Fruit fly (Drosophila melanogaster) whole organism, wandering third instar larva: Measurements from ENCODE around the gene CG7542.

Source experiments
- CG32264 ChIP-seq: fragments of 200-800 bp; sonication (Bioruptor generic); optimal IDR thresholded peaks from 2 replicates; lab custom pipeline; 2016; ENCODE audit warnings: missing biosample characterization, missing genetic modification characterization
- CG9705 ChIP-seq: fragments of 200-800 bp; sonication (Bioruptor generic); optimal IDR thresholded peaks from 2 replicates; lab custom pipeline; 2018; ENCODE audit warnings: missing biosample characterization, mild to moderate bottlenecking, missing genetic modification characterization
- GATAd ChIP-seq: sonication (Bioruptor generic); optimal IDR thresholded peaks from 2 replicates; lab custom pipeline; 2016; ENCODE audit warnings: missing biosample characterization, missing genetic modification characterization
- Hr78 ChIP-seq: fragments of >200 bp; optimal IDR thresholded peaks from 2 replicates; lab custom pipeline; 2017; ENCODE audit warnings: missing biosample characterization, missing genetic modification characterization
- Myc ChIP-seq: fragments of >200 bp; optimal IDR thresholded peaks from 2 replicates; lab custom pipeline; 2017
- N ChIP-seq: fragments of >200 bp; optimal IDR thresholded peaks from 2 replicates; lab custom pipeline; 2018; ENCODE audit warnings: missing biosample characterization, missing external identifiers, missing genetic modification characterization
- Vsx2 ChIP-seq: fragments of 200-300, 225-300 bp; sonication (Bioruptor generic); optimal IDR thresholded peaks from 2 replicates; lab custom pipeline; 2018; ENCODE audit warnings: missing biosample characterization, missing genetic modification characterization; ENCODE audit not compliant: partially characterized antibody
- brk ChIP-seq: fragments of 200-800 bp; sonication (Bioruptor generic); optimal IDR thresholded peaks from 2 replicates; lab custom pipeline; 2016; ENCODE audit warnings: missing biosample characterization, mild to moderate bottlenecking, missing genetic modification characterization
- dsf ChIP-seq: sonication (Bioruptor generic); optimal IDR thresholded peaks from 2 replicates; lab custom pipeline; 2016; ENCODE audit warnings: missing biosample characterization, missing genetic modification characterization, borderline replicate concordance
- fru ChIP-seq: fragments of 200-800 bp; sonication (Bioruptor generic); optimal IDR thresholded peaks from 3 replicates; lab custom pipeline; 2016; ENCODE audit warnings: missing biosample characterization, mild to moderate bottlenecking, missing genetic modification characterization
- lola ChIP-seq: fragments of >200 bp; optimal IDR thresholded peaks from 2 replicates; lab custom pipeline; 2017; ENCODE audit warnings: missing biosample characterization, missing genetic modification characterization
- psq ChIP-seq: fragments of 200-800 bp; sonication (Bioruptor generic); optimal IDR thresholded peaks from 3 replicates; lab custom pipeline; 2017; ENCODE audit warnings: missing biosample characterization, mild to moderate bottlenecking, missing genetic modification characterization, moderate library complexity
- woc ChIP-seq: sonication (Bioruptor generic); optimal IDR thresholded peaks from 2 replicates; lab custom pipeline; 2016; ENCODE audit warnings: missing biosample characterization, mild to moderate bottlenecking, missing genetic modification characterization

dm6 chr3L:17590455-17591216 is 41.0 kb downstream of the CG7542 start:
- TF ChIP-seq fru (peak; percentile 89), Myc (lab: Kevin White, UChicago) (no peak), woc (no peak), GATAd (no peak), CG9705 (GFP tag; lab: Kevin White, UChicago) (peak; percentile 9), CG32264 (GFP tag; lab: Kevin White, UChicago) (no peak), dsf (no peak), Vsx2 (GFP tag; lab: Kevin White, UChicago) (peak; percentile 87), lola (GFP tag; lab: Kevin White, UChicago) (no peak), N (GFP tag; lab: Kevin White, UChicago) (peak; percentile 78), psq (peak; percentile 76), brk (no peak), Hr78 (GFP tag; lab: Kevin White, UChicago) (no peak)
